Fruit fly (Drosophila melanogaster): ENCODE results near the gene ex.

The ex gene

DNA sequence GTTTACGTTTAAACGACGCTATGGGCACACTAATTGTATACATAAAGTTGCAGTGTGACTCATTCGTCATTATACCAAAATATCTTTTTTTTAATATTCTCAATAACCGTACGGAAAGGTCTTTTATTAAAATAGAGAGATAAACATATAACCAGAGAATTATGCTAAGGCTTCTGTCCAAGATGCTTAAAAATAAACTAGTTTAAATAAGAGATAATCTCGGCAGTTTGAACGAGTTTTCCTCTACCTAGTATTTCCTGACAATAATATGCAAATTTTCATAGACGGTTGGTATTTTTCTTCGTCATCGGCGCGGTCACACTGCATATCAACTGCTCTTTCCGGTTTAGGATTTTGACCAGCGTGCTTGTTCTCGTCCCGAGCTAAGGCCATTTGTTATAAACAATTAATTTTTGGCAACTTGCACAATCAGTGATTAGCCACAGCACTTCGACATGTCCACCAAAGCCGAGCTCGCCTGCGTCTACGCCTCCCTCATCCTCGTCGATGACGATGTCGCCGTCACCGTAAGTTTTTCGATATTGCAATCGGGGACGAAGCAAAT is 11.3 kb upstream of the ex start, which contains the start of the genes CG13690 and RpLP1 (continued):
- TF ChIP-seq lbe (GFP tag; optimal IDR thresholded peaks at IDR 0.05) (peak; percentile 78), Hmr (GFP tag; optimal IDR thresholded peaks at IDR 0.05) (peak; percentile 95), gfzf (GFP tag; optimal IDR thresholded peaks at IDR 0.05) (peak; percentile 97), Ssrp (tag; optimal IDR thresholded peaks at IDR 0.05) (peak; percentile 14), Max (GFP tag; optimal IDR thresholded peaks at IDR 0.05) (peak; percentile 80), CG3726 (GFP tag; IDR thresholded peaks at IDR 0.05) (no peak), CG14014 (GFP tag; IDR thresholded peaks at IDR 0.05) (peak; percentile 64; the same call in 1 of the 2 replicates), jigr1 (GFP tag; IDR thresholded peaks at IDR 0.05) (no peak), Hr78 (GFP tag; optimal IDR thresholded peaks at IDR 0.05) (peak in 1 of 2 experiments; percentile 28), phol (tag; optimal IDR thresholded peaks at IDR 0.05) (peak; percentile 89), CG2199 (GFP tag; IDR thresholded peaks at IDR 0.05) (no peak), vnd (GFP tag; IDR thresholded peaks at IDR 0.05; ENCODE audit: partially characterized antibody) (no peak), tin (GFP tag; optimal IDR thresholded peaks at IDR 0.05) (peak; percentile 26), CG16863 (GFP tag; optimal IDR thresholded peaks at IDR 0.05) (peak; percentile 64), Ets97D (GFP tag; optimal IDR thresholded peaks at IDR 0.05) (peak; percentile 99), HmgD (GFP tag; optimal IDR thresholded peaks at IDR 0.05) (peak; percentile 51), pan (optimal IDR thresholded peaks at IDR 0.05) (no peak), pan (GFP tag; optimal IDR thresholded peaks at IDR 0.05 in 1 of 2, IDR thresholded peaks at IDR 0.05 in 1 of 2) (peak in 1 of 2 experiments; percentile 69), CG6854 (GFP tag; optimal IDR thresholded peaks at IDR 0.05) (peak; percentile 64), CG12391 (tag; optimal IDR thresholded peaks at IDR 0.05) (peak; percentile 84), CG11695 (GFP tag; IDR thresholded peaks at IDR 0.05) (peak; percentile 51; the same call in 2 of the 3 replicates), ewg (GFP tag; optimal IDR thresholded peaks at IDR 0.05) (peak; percentile 61), twi (tag; optimal IDR thresholded peaks at IDR 0.05) (peak; percentile 59), BtbVII (GFP tag; optimal IDR thresholded peaks at IDR 0.05) (peak; percentile 88), Usf (GFP tag; optimal IDR thresholded peaks at IDR 0.05) (peak; percentile 40), amos (GFP tag; IDR thresholded peaks at IDR 0.05; ENCODE audit: partially characterized antibody) (peak; percentile 25; the same call in 1 of the 2 replicates), CG15696 (tag; optimal IDR thresholded peaks at IDR 0.05) (peak; percentile 29), CG31365 (tag; optimal IDR thresholded peaks at IDR 0.05) (peak; percentile 72), sr (GFP tag; IDR thresholded peaks at IDR 0.05) (peak; percentile 61; the same call in 1 of the 3 replicates), CG2120 (GFP tag; optimal IDR thresholded peaks at IDR 0.05) (peak; percentile 39), Dll (GFP tag; IDR thresholded peaks at IDR 0.05; ENCODE audit: partially characterized antibody) (0 out of 4 replicates have a peak, but pooled peaks have one; percentile 42), emc (GFP tag; optimal IDR thresholded peaks at IDR 0.05) (peak; percentile 42), ato (GFP tag; IDR thresholded peaks at IDR 0.05; ENCODE audit: partially characterized antibody) (0 out of 2 replicates have a peak, but pooled peaks have one; percentile 15), slbo (GFP tag; IDR thresholded peaks at IDR 0.05) (peak; percentile 37; the same call in 1 of the 2 replicates), crp (GFP tag; optimal IDR thresholded peaks at IDR 0.05) (peak in 1 of 2 experiments; percentile 44), Gsc (GFP tag; IDR thresholded peaks at IDR 0.05) (no peak), chn (GFP tag; optimal IDR thresholded peaks at IDR 0.05) (peak; percentile 55), Adf1 (GFP tag; IDR thresholded peaks at IDR 0.05) (0 out of 2 replicates have a peak, but pooled peaks have one; percentile 19), CG15073 (GFP tag; optimal IDR thresholded peaks at IDR 0.05) (no peak), hbn (GFP tag; IDR thresholded peaks at IDR 0.05; ENCODE audit: partially characterized antibody) (no peak), CG8924 (tag; optimal IDR thresholded peaks at IDR 0.05) (peak; percentile 92), CG2712 (tag; optimal IDR thresholded peaks at IDR 0.05) (peak; percentile 82), CG13424 (tag; optimal IDR thresholded peaks at IDR 0.05) (peak; percentile 61), CG16779 (GFP tag; IDR thresholded peaks at IDR 0.05) (peak; percentile 58; the same call in 1 of the 2 replicates), Stat92E (GFP tag; optimal IDR thresholded peaks at IDR 0.05) (peak in 1 of 3 experiments; percentile 85), CG4707 (GFP tag; optimal IDR thresholded peaks at IDR 0.05) (peak; percentile 57), eve (GFP tag; optimal IDR thresholded peaks at IDR 0.05) (no peak), CG33213 (GFP tag; optimal IDR thresholded peaks at IDR 0.05) (peak; percentile 87)
